Worm (Caenorhabditis elegans): Measurements from ENCODE around the gene str-187.

DNA sequence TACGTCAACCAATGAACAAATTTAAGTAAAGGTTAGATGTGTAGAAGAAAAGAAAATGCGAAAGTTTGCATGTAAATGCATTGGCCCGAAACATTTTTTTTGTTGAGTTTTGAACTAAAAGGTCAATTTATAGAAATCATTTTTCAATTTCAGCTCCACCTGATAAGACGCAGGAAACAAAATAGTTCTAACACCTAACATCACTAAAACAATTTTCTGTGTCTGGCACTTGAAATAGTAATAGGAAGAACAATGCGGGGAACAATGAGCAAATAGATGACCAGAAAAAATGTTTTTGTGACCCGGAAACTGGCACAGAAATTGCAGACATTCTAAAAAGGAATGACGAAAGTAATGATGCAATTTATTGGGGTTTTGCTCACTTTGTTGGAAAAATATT is 27.0 kb downstream of the str-187 start:
- no peak for TF ChIP-seq nhr-25 (tag; optimal IDR thresholded peaks at IDR 0.05)
- no peak for TF ChIP-seq nhr-21 (tag; optimal IDR thresholded peaks at IDR 0.05)
- no peak for TF ChIP-seq nhr-77 (tag; optimal IDR thresholded peaks at IDR 0.05)
- TF ChIP-seq R02D3.7 (tag; optimal IDR thresholded peaks at IDR 0.05) = no peak
- TF ChIP-seq dmd-4 (tag; optimal IDR thresholded peaks at IDR 0.05) = no peak
